Worm (Caenorhabditis elegans) whole organism, L2 larva: ENCODE measurements around the gene ptp-1.

ENCODE experiments used
- C34F6.9 ChIP-seq: fragments of 150-350 bp; optimal IDR thresholded peaks from 2 replicates; lab custom pipeline; 2014; ENCODE audit warnings: missing biosample characterization, missing genetic modification characterization
- F13H6.1 ChIP-seq: sonication (generic microtip); optimal IDR thresholded peaks from 2 replicates; lab custom pipeline; 2016; ENCODE audit warnings: missing genetic modification characterization, missing compliant biosample characterization
- R02D3.7 ChIP-seq: fragments of 150-350 bp; optimal IDR thresholded peaks from 2 replicates; lab custom pipeline; 2014; ENCODE audit warnings: missing biosample characterization, missing genetic modification characterization
- Y55F3AM.14 ChIP-seq: fragments of 200-800 bp; sonication (Bioruptor generic); optimal IDR thresholded peaks from 2 replicates; lab custom pipeline; 2018; ENCODE audit warnings: mild to moderate bottlenecking, missing genetic modification characterization, missing compliant biosample characterization
- ZK546.5 ChIP-seq: sonication (generic microtip); optimal IDR thresholded peaks from 2 replicates; lab custom pipeline; 2017; ENCODE audit warnings: missing biosample characterization, missing genetic modification characterization
- alr-1 ChIP-seq: fragments of 150-350 bp; optimal IDR thresholded peaks from 2 replicates; lab custom pipeline; 2014; ENCODE audit warnings: missing biosample characterization, missing genetic modification characterization
- aly-2 ChIP-seq: fragments of 150-350 bp; optimal IDR thresholded peaks from 2 replicates; lab custom pipeline; 2014; ENCODE audit warnings: missing biosample characterization, missing genetic modification characterization
- ama-1 ChIP-seq: fragments of 150-350 bp; optimal IDR thresholded peaks from 2 replicates; lab custom pipeline; 2018; ENCODE audit warnings: inconsistent platforms
- blmp-1 ChIP-seq: sonication (generic microtip); optimal IDR thresholded peaks from 2 replicates; lab custom pipeline; 2017; ENCODE audit warnings: missing genetic modification characterization, mild to moderate bottlenecking, missing compliant biosample characterization, antibody characterized with exemption, moderate library complexity; ENCODE audit not compliant: insufficient read depth
- ceh-16 ChIP-seq: fragments of 150-350 bp; optimal IDR thresholded peaks from 2 replicates; lab custom pipeline; 2014; ENCODE audit warnings: missing biosample characterization, missing genetic modification characterization
- ceh-82 ChIP-seq: fragments of 150-350 bp; optimal IDR thresholded peaks from 2 replicates; lab custom pipeline; 2014; ENCODE audit warnings: missing biosample characterization, missing genetic modification characterization
- crh-2 ChIP-seq: sonication (generic microtip); optimal IDR thresholded peaks from 2 replicates; lab custom pipeline; 2017; ENCODE audit warnings: missing biosample characterization, missing genetic modification characterization
- dmd-4 ChIP-seq: sonication (generic microtip); optimal IDR thresholded peaks from 2 replicates; lab custom pipeline; 2017; ENCODE audit warnings: missing biosample characterization, missing genetic modification characterization
- egl-27 ChIP-seq: sonication (generic microtip); optimal IDR thresholded peaks from 3 replicates; lab custom pipeline; 2017; ENCODE audit warnings: missing biosample characterization, missing genetic modification reagents, missing genetic modification characterization
- elt-1 ChIP-seq: fragments of 150-350 bp; optimal IDR thresholded peaks from 2 replicates; lab custom pipeline; 2014; ENCODE audit warnings: missing biosample characterization, missing genetic modification characterization
- elt-3 ChIP-seq: sonication (generic microtip); optimal IDR thresholded peaks from 2 replicates; lab custom pipeline; 2017; ENCODE audit warnings: missing biosample characterization, missing genetic modification characterization
- fos-1 ChIP-seq: fragments of 150-350 bp; optimal IDR thresholded peaks from 2 replicates; lab custom pipeline; 2014; ENCODE audit warnings: missing biosample characterization, missing genetic modification characterization
- gmeb-1 ChIP-seq: fragments of 150-350 bp; optimal IDR thresholded peaks from 2 replicates; lab custom pipeline; 2014; ENCODE audit warnings: missing biosample characterization, missing genetic modification characterization
- lin-11 ChIP-seq: fragments of 150-350 bp; sonication (generic microtip); optimal IDR thresholded peaks from 2 replicates; lab custom pipeline; 2014; ENCODE audit warnings: missing biosample characterization, missing genetic modification characterization, inconsistent platforms, mixed read lengths
- lin-13 ChIP-seq: fragments of 150-350 bp; optimal IDR thresholded peaks from 2 replicates; lab custom pipeline; 2014; ENCODE audit warnings: missing biosample characterization, missing genetic modification reagents, missing genetic modification characterization
- lin-39 ChIP-seq: fragments of 150-350 bp; optimal IDR thresholded peaks from 2 replicates; lab custom pipeline; 2014; ENCODE audit warnings: missing biosample characterization, missing genetic modification reagents, missing genetic modification characterization
- lsy-2 ChIP-seq, 2 experiments: fragments of 150-350 bp in 1 of 2; sonication (generic microtip) in 1 of 2; optimal IDR thresholded peaks; 2 replicates each; lab custom pipeline; 2014 to 2017; ENCODE audit warnings: missing biosample characterization in 2 of 2, missing genetic modification characterization in 2 of 2
- mab-5 ChIP-seq: fragments of 150-350 bp; optimal IDR thresholded peaks from 2 replicates; lab custom pipeline; 2014; ENCODE audit warnings: missing biosample characterization, missing genetic modification characterization
- mbf-1 ChIP-seq: sonication (generic microtip); optimal IDR thresholded peaks from 2 replicates; lab custom pipeline; 2017; ENCODE audit warnings: missing biosample characterization, missing genetic modification characterization
- mdl-1 ChIP-seq, 2 experiments: fragments of 150-350 bp in 1 of 2; sonication (generic microtip) in 1 of 2; optimal IDR thresholded peaks; 2 replicates each; lab custom pipeline; 2017; ENCODE audit warnings: missing biosample characterization in 2 of 2, missing genetic modification characterization in 2 of 2
- nhr-10 ChIP-seq: sonication (generic microtip); optimal IDR thresholded peaks from 2 replicates; lab custom pipeline; 2017; ENCODE audit warnings: missing biosample characterization, missing genetic modification characterization
- nhr-11 ChIP-seq: fragments of 150-350 bp; optimal IDR thresholded peaks from 2 replicates; lab custom pipeline; 2014; ENCODE audit warnings: missing biosample characterization, missing genetic modification characterization
- nhr-12 ChIP-seq: fragments of 150-350 bp; optimal IDR thresholded peaks from 2 replicates; lab custom pipeline; 2014; ENCODE audit warnings: missing biosample characterization, missing genetic modification characterization
- nhr-129 ChIP-seq: fragments of 150-350 bp; optimal IDR thresholded peaks from 2 replicates; lab custom pipeline; 2014; ENCODE audit warnings: missing biosample characterization, missing genetic modification characterization
- nhr-21 ChIP-seq: fragments of 150-350 bp; optimal IDR thresholded peaks from 2 replicates; lab custom pipeline; 2014; ENCODE audit warnings: missing biosample characterization, missing genetic modification characterization
- nhr-23 ChIP-seq: fragments of 150-350 bp; optimal IDR thresholded peaks from 2 replicates; lab custom pipeline; 2014; ENCODE audit warnings: missing biosample characterization, missing genetic modification reagents, missing genetic modification characterization
- nhr-237 ChIP-seq: fragments of 150-350 bp; optimal IDR thresholded peaks from 2 replicates; lab custom pipeline; 2014; ENCODE audit warnings: missing biosample characterization, missing genetic modification characterization
- nhr-25 ChIP-seq: fragments of 150-350 bp; sonication (generic microtip); optimal IDR thresholded peaks from 3 replicates; lab custom pipeline; 2014; ENCODE audit warnings: missing biosample characterization, missing genetic modification characterization
- nhr-6 ChIP-seq: fragments of 150-350 bp; optimal IDR thresholded peaks from 2 replicates; lab custom pipeline; 2014; ENCODE audit warnings: missing biosample characterization, missing genetic modification characterization
- nhr-77 ChIP-seq: fragments of 150-350 bp; optimal IDR thresholded peaks from 2 replicates; lab custom pipeline; 2014; ENCODE audit warnings: missing biosample characterization, missing genetic modification characterization
- peb-1 ChIP-seq: fragments of 150-350 bp; optimal IDR thresholded peaks from 2 replicates; lab custom pipeline; 2014; ENCODE audit warnings: missing biosample characterization, missing genetic modification characterization
- sem-4 ChIP-seq: fragments of 150-350 bp; optimal IDR thresholded peaks from 2 replicates; lab custom pipeline; 2014; ENCODE audit warnings: missing biosample characterization, missing genetic modification reagents, missing genetic modification characterization
- skn-1 ChIP-seq: sonication (generic microtip); optimal IDR thresholded peaks from 2 replicates; lab custom pipeline; 2017; ENCODE audit warnings: missing biosample characterization, missing genetic modification characterization
- sma-3 ChIP-seq: sonication (generic microtip); optimal IDR thresholded peaks from 2 replicates; lab custom pipeline; 2016; ENCODE audit warnings: missing genetic modification reagents, missing genetic modification characterization, missing compliant biosample characterization
- sma-9 ChIP-seq, 2 experiments: fragments of 150-350 bp in 1 of 2; sonication (generic microtip) in 1 of 2; optimal IDR thresholded peaks; 2 replicates each; lab custom pipeline; 2014 to 2016; ENCODE audit warnings: missing genetic modification characterization in 2 of 2, mild to moderate bottlenecking in 1 of 2, missing biosample characterization in 1 of 2, missing compliant biosample characterization in 1 of 2, missing genetic modification reagents in 1 of 2, moderate library complexity in 1 of 2
- snpc-4 ChIP-seq: fragments of 150-350 bp; optimal IDR thresholded peaks from 2 replicates; lab custom pipeline; 2014; ENCODE audit warnings: missing biosample characterization, missing genetic modification characterization
- unc-39 ChIP-seq: fragments of 150-350 bp; optimal IDR thresholded peaks from 2 replicates; lab custom pipeline; 2014; ENCODE audit warnings: missing biosample characterization, missing genetic modification characterization
- unc-55 ChIP-seq: fragments of 150-350 bp; sonication (generic microtip); optimal IDR thresholded peaks from 3 replicates; lab custom pipeline; 2014; ENCODE audit warnings: missing biosample characterization, missing genetic modification reagents, missing genetic modification characterization
- unc-62 ChIP-seq: fragments of 150-350 bp; optimal IDR thresholded peaks from 2 replicates; lab custom pipeline; 2014; ENCODE audit warnings: missing biosample characterization, missing genetic modification reagents, missing genetic modification characterization
- zag-1 ChIP-seq: fragments of 150-350 bp; optimal IDR thresholded peaks from 2 replicates; lab custom pipeline; 2014; ENCODE audit warnings: missing biosample characterization, missing genetic modification characterization
- ztf-1 ChIP-seq: fragments of 200-800 bp; sonication (Bioruptor generic); conservative IDR thresholded peaks from 2 replicates; pipeline ENCODE4 v1.3.6; 2022; ENCODE audit warnings: missing genetic modification characterization, missing compliant biosample characterization
- ztf-11 ChIP-seq: sonication (generic microtip); optimal IDR thresholded peaks from 2 replicates; lab custom pipeline; 2017; ENCODE audit warnings: missing biosample characterization, missing genetic modification characterization
- ztf-4 ChIP-seq: fragments of 150-350 bp; optimal IDR thresholded peaks from 2 replicates; lab custom pipeline; 2014; ENCODE audit warnings: missing biosample characterization, missing genetic modification characterization

The ptp-1 gene

DNA sequence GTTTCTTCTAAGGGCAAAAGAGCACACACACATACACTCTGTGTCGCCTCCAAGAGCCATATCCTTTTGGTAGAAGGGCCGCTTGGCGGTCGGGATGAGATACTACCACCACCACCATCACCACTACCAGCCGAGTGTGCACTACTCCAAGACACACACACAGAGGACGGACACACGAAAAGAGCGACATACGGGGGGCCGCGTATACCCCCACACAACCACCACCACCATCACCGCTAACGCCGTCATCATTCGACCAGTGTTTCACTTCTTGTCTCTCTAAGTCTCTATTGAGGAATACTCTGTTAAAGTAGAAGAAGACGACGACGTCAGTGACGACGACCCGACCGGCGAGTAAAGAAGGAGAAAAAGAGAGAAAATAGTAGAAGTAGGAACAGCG lies 30.1 kb downstream of the ptp-1 start (continued):
- TF ChIP-seq ama-1 (no peak), nhr-23 (tag; lab: Kevin White, UChicago) (no peak), crh-2 (tag; lab: Kevin White, UChicago) (peak; percentile 7), nhr-12 (tag; lab: Kevin White, UChicago) (no peak), nhr-6 (tag; lab: Kevin White, UChicago) (no peak), nhr-11 (tag; lab: Kevin White, UChicago) (no peak), ztf-4 (tag; lab: Kevin White, UChicago) (no peak), nhr-25 (tag; lab: Kevin White, UChicago) (no peak), C34F6.9 (tag; lab: Kevin White, UChicago) (peak; percentile 12), nhr-237 (tag; lab: Kevin White, UChicago) (no peak), sma-9 (GFP tag; optimal IDR thresholded peaks at IDR 0.05; lab: Kevin White, UChicago) (no peak), sma-9 (tag; optimal IDR thresholded peaks at IDR 0.05; lab: Kevin White, UChicago) (no peak), blmp-1 (tag; lab: Kevin White, UChicago) (no peak), unc-62 (no peak), sma-3 (GFP tag; lab: Kevin White, UChicago) (no peak)

DNA sequence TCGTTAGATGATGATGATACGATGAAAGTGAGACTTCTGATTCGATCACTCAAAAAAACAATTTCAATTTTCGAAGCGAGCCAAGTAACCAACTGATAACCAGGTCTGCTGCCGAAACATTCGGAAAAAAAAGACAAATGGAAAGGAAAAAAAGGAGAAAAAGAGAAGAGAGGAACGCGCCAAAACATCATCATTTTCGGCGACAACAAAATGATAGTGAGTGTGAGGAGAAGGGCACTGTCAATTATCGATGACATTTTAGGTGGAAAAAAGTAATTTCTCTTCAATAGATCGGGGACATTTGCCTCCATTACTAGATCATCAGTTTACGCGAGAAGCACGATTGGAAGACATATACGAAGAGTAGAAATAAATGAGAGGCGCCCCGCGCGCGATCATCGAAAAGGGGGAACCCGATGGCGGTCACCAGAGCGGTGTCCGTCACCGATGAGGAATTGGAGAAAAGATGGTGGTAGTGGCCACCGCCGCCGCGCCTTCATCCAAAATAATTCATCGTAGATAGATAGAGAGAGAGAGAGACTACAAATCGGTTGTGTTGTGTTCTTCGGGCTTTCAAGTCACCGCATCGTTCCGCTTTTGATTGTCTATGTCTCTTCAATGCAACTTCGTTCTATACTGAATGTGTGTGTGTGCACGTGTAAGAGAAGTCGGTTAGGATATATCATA lies 30.8 kb downstream of the ptp-1 start:
- TF ChIP-seq gmeb-1 (tag; lab: Kevin White, UChicago) (no peak), snpc-4 (tag; lab: Kevin White, UChicago) (no peak), zag-1 (tag; lab: Kevin White, UChicago) (no peak), unc-39 (tag; lab: Kevin White, UChicago) (no peak), ama-1 (no peak), sma-9 (GFP tag; optimal IDR thresholded peaks at IDR 0.05; lab: Kevin White, UChicago) (peak; percentile 24), sma-9 (tag; optimal IDR thresholded peaks at IDR 0.05; lab: Kevin White, UChicago) (no peak), nhr-77 (tag; lab: Kevin White, UChicago) (no peak), nhr-23 (tag; lab: Kevin White, UChicago) (no peak), lin-11 (no peak), nhr-129 (tag; lab: Kevin White, UChicago) (no peak), skn-1 (tag; lab: Kevin White, UChicago) (no peak), sma-3 (GFP tag; lab: Kevin White, UChicago) (no peak), unc-55 (no peak), nhr-237 (tag; lab: Kevin White, UChicago) (no peak), crh-2 (tag; lab: Kevin White, UChicago) (no peak), nhr-11 (tag; lab: Kevin White, UChicago) (no peak), mbf-1 (tag; lab: Kevin White, UChicago) (no peak), C34F6.9 (tag; lab: Kevin White, UChicago) (no peak), egl-27 (tag; lab: Kevin White, UChicago) (no peak), nhr-10 (tag; lab: Kevin White, UChicago) (no peak), nhr-21 (peak; percentile 30), elt-1 (tag; lab: Kevin White, UChicago) (no peak), nhr-25 (tag; lab: Kevin White, UChicago) (peak; percentile 32), dmd-4 (tag; lab: Kevin White, UChicago) (no peak), ZK546.5 (tag; lab: Kevin White, UChicago) (no peak), fos-1 (tag; lab: Kevin White, UChicago) (peak; percentile 37), mab-5 (no peak), lin-39 (tag; lab: Kevin White, UChicago) (no peak), nhr-6 (tag; lab: Kevin White, UChicago) (no peak), peb-1 (tag; lab: Kevin White, UChicago) (no peak), alr-1 (tag; lab: Kevin White, UChicago) (no peak), Y55F3AM.14 (no peak), elt-3 (tag; lab: Kevin White, UChicago) (no peak), blmp-1 (tag; lab: Kevin White, UChicago) (no peak), ceh-82 (tag; lab: Kevin White, UChicago) (no peak), ceh-16 (tag; lab: Kevin White, UChicago) (peak; percentile 63), F13H6.1 (tag; lab: Kevin White, UChicago) (no peak), ztf-4 (tag; lab: Kevin White, UChicago) (no peak), R02D3.7 (no peak), sem-4 (tag; lab: Kevin White, UChicago) (no peak), ztf-1 (GFP tag; lab: Robert Waterston, UW) (no peak), ztf-11 (no peak), mdl-1 (tag; optimal IDR thresholded peaks at IDR 0.05; lab: Kevin White, UChicago) (peak; percentile 10 to 43), lsy-2 (tag; optimal IDR thresholded peaks at IDR 0.05; lab: Kevin White, UChicago) (peak in 1 of 2 experiments; percentile 10), unc-62 (no peak), lin-13 (GFP tag; lab: Kevin White, UChicago) (no peak), aly-2 (tag; lab: Kevin White, UChicago) (no peak), nhr-12 (tag; lab: Kevin White, UChicago) (no peak)
